Worm (Caenorhabditis elegans) whole organism, L1 larva: Measurements from ENCODE around the gene acs-19.
"Not testable (repeated sequence)": the region's sequence is repeated elsewhere in the genome, so short reads cannot be mapped to it uniquely, and the experiment has no call there.

ENCODE experiments used
- ces-1 ChIP-seq: fragments of 150-350 bp; optimal IDR thresholded peaks from 2 replicates; lab custom pipeline; 2014; ENCODE audit warnings: missing biosample characterization, missing genetic modification reagents, missing genetic modification characterization
- fkh-10 ChIP-seq: sonication (generic microtip); optimal IDR thresholded peaks from 2 replicates; lab custom pipeline; 2017; ENCODE audit warnings: missing biosample characterization, missing genetic modification reagents, missing genetic modification characterization
- hlh-4 ChIP-seq: sonication (generic microtip); optimal IDR thresholded peaks from 2 replicates; lab custom pipeline; 2016; ENCODE audit warnings: mild to moderate bottlenecking, missing genetic modification characterization, missing compliant biosample characterization
- jun-1 ChIP-seq: fragments of 150-350 bp; optimal IDR thresholded peaks from 2 replicates; lab custom pipeline; 2014; ENCODE audit warnings: missing biosample characterization, missing genetic modification reagents, missing genetic modification characterization
- nhr-90 ChIP-seq: sonication (generic microtip); optimal IDR thresholded peaks from 2 replicates; lab custom pipeline; 2016; ENCODE audit warnings: mild to moderate bottlenecking, missing genetic modification characterization, missing compliant biosample characterization; ENCODE audit not compliant: poor library complexity
- unc-62 ChIP-seq: fragments of 150-350 bp; optimal IDR thresholded peaks from 2 replicates; lab custom pipeline; 2014; ENCODE audit warnings: missing biosample characterization, missing genetic modification reagents, missing genetic modification characterization

DNA sequence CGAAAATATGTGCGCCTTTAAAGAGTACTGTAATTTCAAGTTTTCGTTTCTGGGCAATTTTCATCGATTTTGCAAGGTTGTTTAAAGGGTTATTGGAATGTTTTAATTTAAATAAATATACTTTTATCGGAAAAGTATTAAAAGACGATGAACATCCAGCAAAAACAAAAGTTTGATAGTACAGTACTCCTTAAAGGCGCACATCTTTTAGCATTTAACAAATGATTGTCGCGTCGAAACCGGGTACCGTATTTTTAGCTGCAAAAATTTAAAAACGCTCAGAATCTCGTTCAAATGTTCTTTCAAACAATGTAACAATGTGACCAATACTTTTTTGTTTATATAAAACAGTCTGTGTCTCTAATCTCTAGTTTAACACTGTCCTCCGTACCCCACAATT, 24.0 kb upstream of the acs-19 start, which contains the start of gene C36A4.11:
- TF ChIP-seq unc-62 (GFP tag; lab: Kevin White, UChicago); ces-1 (GFP tag; lab: Kevin White, UChicago); jun-1 (tag; lab: Kevin White, UChicago); fkh-10 (GFP tag; lab: Kevin White, UChicago); nhr-90; hlh-4 (tag; lab: Kevin White, UChicago): not testable (repeated sequence)
